Fruit fly (Drosophila melanogaster) whole organism, embryonic: ENCODE measurements around the gene H15.
A peak's percentile ranks its signal among the peaks of the same experiment; 100 is the strongest.

ENCODE experiments used
- Ada2b ChIP-seq: fragments of 200-800 bp; sonication (Bioruptor generic); IDR thresholded peaks from 2 replicates; pipeline ENCODE4 v1.3.6; 2022; ENCODE audit warnings: missing biosample characterization, missing genetic modification characterization
- Asciz ChIP-seq: fragments of 200-800 bp; sonication (Bioruptor generic); optimal IDR thresholded peaks from 2 replicates; lab custom pipeline; 2017; ENCODE audit warnings: missing biosample characterization, mild to moderate bottlenecking, missing genetic modification characterization, missing genetic modification reagents
- CG10147 ChIP-seq: fragments of 200-800 bp; sonication (Bioruptor generic); optimal IDR thresholded peaks from 2 replicates; lab custom pipeline; 2019; ENCODE audit warnings: missing biosample characterization, mild to moderate bottlenecking, missing genetic modification characterization, moderate library complexity
- CG10321 ChIP-seq: fragments of 200-800 bp; sonication (Bioruptor generic); IDR thresholded peaks from 2 replicates; pipeline ENCODE4 v1.3.6; 2022; ENCODE audit warnings: missing biosample characterization, missing genetic modification characterization
- CG11085 ChIP-seq: fragments of 200-800 bp; sonication (Bioruptor generic); IDR thresholded peaks from 2 replicates; pipeline ENCODE4 v1.3.6; 2022; ENCODE audit warnings: missing biosample characterization, missing genetic modification characterization
- CG11247 ChIP-seq: fragments of 200-800 bp; sonication (Bioruptor generic); IDR thresholded peaks from 2 replicates; pipeline ENCODE4 v1.3.6; 2022; ENCODE audit warnings: missing biosample characterization, missing genetic modification characterization
- CG11398 ChIP-seq: fragments of 200-800 bp; sonication (Bioruptor generic); optimal IDR thresholded peaks from 2 replicates; lab custom pipeline; 2016; ENCODE audit warnings: missing biosample characterization, missing genetic modification characterization
- CG12391 ChIP-seq: fragments of 200-800 bp; sonication (Bioruptor generic); optimal IDR thresholded peaks from 3 replicates; lab custom pipeline; 2018; ENCODE audit warnings: missing biosample characterization, mild to moderate bottlenecking, missing genetic modification characterization, moderate library complexity
- CG13287 ChIP-seq: fragments of 200-800 bp; sonication (Bioruptor generic); IDR thresholded peaks from 2 replicates; pipeline ENCODE4 v1.3.6; 2022; ENCODE audit warnings: missing biosample characterization, missing genetic modification characterization; ENCODE audit not compliant: partially characterized antibody
- CG1603 ChIP-seq: fragments of 200-800 bp; sonication (Bioruptor generic); optimal IDR thresholded peaks from 2 replicates; lab custom pipeline; 2019; ENCODE audit warnings: missing biosample characterization, mild to moderate bottlenecking, missing genetic modification characterization, moderate library complexity
- CG17568 ChIP-seq: fragments of 200-800 bp; sonication (Bioruptor generic); optimal IDR thresholded peaks from 2 replicates; lab custom pipeline; 2018; ENCODE audit warnings: missing biosample characterization, mild to moderate bottlenecking, missing genetic modification characterization, moderate library complexity
- CG18619 ChIP-seq: fragments of 200-800 bp; sonication (Bioruptor generic); optimal IDR thresholded peaks from 3 replicates; lab custom pipeline; 2017; ENCODE audit warnings: missing biosample characterization, mild to moderate bottlenecking, missing genetic modification characterization
- CG2120 ChIP-seq: fragments of 200-800 bp; sonication (Bioruptor generic); optimal IDR thresholded peaks from 3 replicates; lab custom pipeline; 2016; ENCODE audit warnings: missing biosample characterization, missing genetic modification characterization
- CG2199 ChIP-seq: fragments of 200-800 bp; sonication (Bioruptor generic); IDR thresholded peaks from 3 replicates; pipeline ENCODE4 v1.3.6; 2022; ENCODE audit warnings: missing biosample characterization, missing genetic modification characterization
- CG32532 ChIP-seq: fragments of 200-800 bp; sonication (Bioruptor generic); IDR thresholded peaks from 2 replicates; pipeline ENCODE4 v1.3.6; 2022; ENCODE audit warnings: missing biosample characterization, missing genetic modification characterization
- CG3407 ChIP-seq: fragments of 200-800 bp; sonication (Bioruptor generic); optimal IDR thresholded peaks from 2 replicates; lab custom pipeline; 2018; ENCODE audit warnings: missing biosample characterization, mild to moderate bottlenecking, missing genetic modification characterization
- CG34224 ChIP-seq: fragments of 200-800 bp; sonication (Bioruptor generic); IDR thresholded peaks from 3 replicates; pipeline ENCODE4 v1.3.6; 2022; ENCODE audit warnings: missing biosample characterization, missing genetic modification characterization; ENCODE audit not compliant: partially characterized antibody
- CG5245 ChIP-seq: fragments of 200-800 bp; sonication (Bioruptor generic); optimal IDR thresholded peaks from 3 replicates; lab custom pipeline; 2016; ENCODE audit warnings: missing biosample characterization, missing genetic modification characterization
- CG6854 ChIP-seq: fragments of 200-800 bp; sonication (Bioruptor generic); optimal IDR thresholded peaks from 3 replicates; lab custom pipeline; 2017; ENCODE audit warnings: missing biosample characterization, mild to moderate bottlenecking, missing genetic modification characterization
- CG7745 ChIP-seq: fragments of 200-800 bp; sonication (Bioruptor generic); optimal IDR thresholded peaks from 2 replicates; lab custom pipeline; 2018; ENCODE audit warnings: missing biosample characterization, mild to moderate bottlenecking, missing genetic modification characterization, moderate library complexity
- CoRest ChIP-seq: fragments of 200-800 bp; sonication (Bioruptor generic); optimal IDR thresholded peaks from 3 replicates; lab custom pipeline; 2018; ENCODE audit warnings: missing biosample characterization, mild to moderate bottlenecking, missing genetic modification characterization, moderate library complexity
- D19A ChIP-seq: fragments of 200-800 bp; optimal IDR thresholded peaks from 3 replicates; lab custom pipeline; 2019; ENCODE audit warnings: missing biosample characterization, mild to moderate bottlenecking, missing genetic modification characterization, moderate library complexity
- Deaf1 ChIP-seq: fragments of 200-800 bp; optimal IDR thresholded peaks from 3 replicates; lab custom pipeline; 2019; ENCODE audit warnings: missing biosample characterization, mild to moderate bottlenecking, missing genetic modification characterization, moderate library complexity
- HLH3B ChIP-seq: fragments of 200-800 bp; sonication (Bioruptor generic); IDR thresholded peaks from 2 replicates; pipeline ENCODE4 v1.3.6; 2022; ENCODE audit warnings: missing biosample characterization, missing genetic modification characterization
- HLH4C ChIP-seq: fragments of 200-800 bp; sonication (Bioruptor generic); IDR thresholded peaks from 3 replicates; pipeline ENCODE4 v1.3.6; 2022; ENCODE audit warnings: missing biosample characterization, missing genetic modification characterization; ENCODE audit not compliant: partially characterized antibody
- HLHmδ ChIP-seq: fragments of 200-800 bp; sonication (Bioruptor generic); optimal IDR thresholded peaks from 2 replicates; lab custom pipeline; 2018; ENCODE audit warnings: missing biosample characterization, mild to moderate bottlenecking, missing genetic modification characterization, moderate library complexity
- HmgD ChIP-seq: fragments of 200-800 bp; sonication (Bioruptor generic); optimal IDR thresholded peaks from 3 replicates; lab custom pipeline; 2016; ENCODE audit warnings: missing biosample characterization, missing genetic modification characterization
- Hr51 ChIP-seq, 2 experiments: fragments of 200-800 bp; sonication (Bioruptor generic); optimal IDR thresholded peaks; 2 replicates in 1 of 2; 3 replicates in 1 of 2; lab custom pipeline; 2016 to 2018; ENCODE audit warnings: missing biosample characterization in 2 of 2, missing genetic modification characterization in 2 of 2, mild to moderate bottlenecking in 1 of 2, moderate library complexity in 1 of 2
- NFAT ChIP-seq: fragments of 200-800 bp; sonication (Bioruptor generic); IDR thresholded peaks from 2 replicates; pipeline ENCODE4 v1.3.6; 2022; ENCODE audit warnings: missing biosample characterization, missing genetic modification characterization
- Rfx ChIP-seq: fragments of 200-800 bp; sonication (Bioruptor generic); IDR thresholded peaks from 2 replicates; pipeline ENCODE4 v1.3.6; 2022; ENCODE audit warnings: missing biosample characterization, missing genetic modification characterization
- Six4 ChIP-seq: fragments of 200-800 bp; sonication (Bioruptor generic); optimal IDR thresholded peaks from 2 replicates; lab custom pipeline; 2016; ENCODE audit warnings: missing biosample characterization, missing genetic modification characterization
- Sox100B ChIP-seq: fragments of 200-800 bp; sonication (Bioruptor generic); optimal IDR thresholded peaks from 3 replicates; lab custom pipeline; 2018; ENCODE audit warnings: missing biosample characterization, mild to moderate bottlenecking, missing genetic modification characterization
- Xrp1 ChIP-seq: fragments of 200-800 bp; sonication (Bioruptor generic); IDR thresholded peaks from 2 replicates; pipeline ENCODE4 v1.3.6; 2022; ENCODE audit warnings: missing biosample characterization, missing genetic modification characterization
- ase ChIP-seq: fragments of 200-800 bp; sonication (Bioruptor generic); IDR thresholded peaks from 3 replicates; pipeline ENCODE4 v1.3.6; 2022; ENCODE audit warnings: missing biosample characterization, missing genetic modification characterization
- ash1 ChIP-seq: fragments of 200-800 bp; sonication (Bioruptor generic); optimal IDR thresholded peaks from 2 replicates; lab custom pipeline; 2018; ENCODE audit warnings: missing biosample characterization, mild to moderate bottlenecking, missing genetic modification characterization
- bab2 ChIP-seq: fragments of 200-800 bp; sonication (Bioruptor generic); optimal IDR thresholded peaks from 2 replicates; lab custom pipeline; 2016; ENCODE audit warnings: missing biosample characterization, missing genetic modification characterization
- caup ChIP-seq: fragments of 200-800 bp; sonication (Bioruptor generic); optimal IDR thresholded peaks from 3 replicates; lab custom pipeline; 2017; ENCODE audit warnings: missing biosample characterization, mild to moderate bottlenecking, missing genetic modification characterization, moderate library complexity; ENCODE audit not compliant: severe bottlenecking
- corto ChIP-seq: fragments of 200-800 bp; sonication (Bioruptor generic); optimal IDR thresholded peaks from 2 replicates; lab custom pipeline; 2016; ENCODE audit warnings: missing biosample characterization, mild to moderate bottlenecking, missing genetic modification characterization, moderate library complexity
- crc ChIP-seq: fragments of 200-800 bp; sonication (Bioruptor generic); optimal IDR thresholded peaks from 2 replicates; lab custom pipeline; 2016; ENCODE audit warnings: missing biosample characterization, missing genetic modification characterization
- crp ChIP-seq, 2 experiments: fragments of 200-800 bp; sonication (Bioruptor generic); optimal IDR thresholded peaks; 2 replicates in 1 of 2; 3 replicates in 1 of 2; lab custom pipeline; 2017; ENCODE audit warnings: missing biosample characterization in 2 of 2, missing genetic modification characterization in 2 of 2, mild to moderate bottlenecking in 1 of 2, moderate library complexity in 1 of 2
- ham ChIP-seq: fragments of 200-800 bp; sonication (Bioruptor generic); IDR thresholded peaks from 2 replicates; pipeline ENCODE4 v1.3.6; 2022; ENCODE audit warnings: missing biosample characterization, missing genetic modification characterization
- kah ChIP-seq: fragments of 200-800 bp; sonication (Bioruptor generic); optimal IDR thresholded peaks from 2 replicates; lab custom pipeline; 2018; ENCODE audit warnings: missing biosample characterization, mild to moderate bottlenecking, missing genetic modification characterization
- kni ChIP-seq: fragments of 200-800 bp; sonication (Bioruptor generic); optimal IDR thresholded peaks from 3 replicates; lab custom pipeline; 2017; ENCODE audit warnings: mild to moderate bottlenecking, missing biosample characterization, missing genetic modification reagents, missing genetic modification characterization
- lmd ChIP-seq: fragments of 200-800 bp; sonication (Bioruptor generic); IDR thresholded peaks from 2 replicates; pipeline ENCODE4 v1.3.6; 2022; ENCODE audit warnings: missing biosample characterization, missing genetic modification characterization
- nau ChIP-seq: fragments of 200-800 bp; sonication (Bioruptor generic); optimal IDR thresholded peaks from 3 replicates; lab custom pipeline; 2017; ENCODE audit warnings: missing biosample characterization, mild to moderate bottlenecking, missing genetic modification characterization, missing genetic modification reagents
- salm ChIP-seq: fragments of 200-800 bp; sonication (Bioruptor generic); optimal IDR thresholded peaks from 2 replicates; lab custom pipeline; 2018; ENCODE audit warnings: missing biosample characterization, mild to moderate bottlenecking, missing genetic modification characterization
- sob ChIP-seq: fragments of 200-800 bp; sonication (Bioruptor generic); IDR thresholded peaks from 2 replicates; pipeline ENCODE4 v1.3.6; 2022; ENCODE audit warnings: missing biosample characterization, missing genetic modification characterization
- tna ChIP-seq: fragments of 200-800 bp; sonication (Bioruptor generic); IDR thresholded peaks from 2 replicates; pipeline ENCODE4 v1.3.6; 2022; ENCODE audit warnings: missing biosample characterization, missing genetic modification characterization; ENCODE audit not compliant: partially characterized antibody
- tx ChIP-seq: fragments of 200-800 bp; sonication (Bioruptor generic); optimal IDR thresholded peaks from 2 replicates; lab custom pipeline; 2016; ENCODE audit warnings: missing biosample characterization, missing genetic modification characterization
- vnd ChIP-seq: fragments of 200-800 bp; sonication (Bioruptor generic); IDR thresholded peaks from 3 replicates; pipeline ENCODE4 v1.3.6; 2022; ENCODE audit warnings: missing biosample characterization, missing genetic modification characterization; ENCODE audit not compliant: partially characterized antibody

Gene H15

dm6 chr2L:5425341-5425740, 21.3 kb downstream of the H15 start (continued):
- TF ChIP-seq CG7745 (tag; lab: Kevin White, UChicago), result no peak
- TF ChIP-seq sob (GFP tag; lab: Robert Waterston, UW), result no peak
- TF ChIP-seq Ada2b, result peak; percentile 56
- TF ChIP-seq bab2 (GFP tag; lab: Kevin White, UChicago), result peak; percentile 59
- no peak for TF ChIP-seq kah
- TF ChIP-seq CG12391, result peak; percentile 63
- TF ChIP-seq CG2199, result no peak
- TF ChIP-seq HLH3B (GFP tag; lab: Robert Waterston, UW), result peak; percentile 71
- no peak for TF ChIP-seq ash1
- TF ChIP-seq CG10147, result no peak
- no peak for TF ChIP-seq HLHmδ (GFP tag; lab: Kevin White, UChicago)
- no peak for TF ChIP-seq tna (GFP tag; lab: Robert Waterston, UW)
- no peak for TF ChIP-seq salm (tag; lab: Kevin White, UChicago)
- TF ChIP-seq Six4 (GFP tag; lab: Kevin White, UChicago), result no peak
- no peak for TF ChIP-seq CG11085 (GFP tag; lab: Robert Waterston, UW)
- no peak for TF ChIP-seq CG10321 (GFP tag; lab: Robert Waterston, UW)
- TF ChIP-seq Rfx (GFP tag; lab: Robert Waterston, UW), result peak; percentile 29; the same call in 1 of the 2 replicates
- peak; percentile 40 for TF ChIP-seq D19A (tag; lab: Kevin White, UChicago)
- no peak for TF ChIP-seq CG2120 (GFP tag; lab: Kevin White, UChicago)
- peak; percentile 9 for TF ChIP-seq crc (GFP tag; lab: Kevin White, UChicago)
- TF ChIP-seq CG11398 (GFP tag; lab: Kevin White, UChicago), result no peak
- TF ChIP-seq CoRest (tag; lab: Kevin White, UChicago), result peak; percentile 46
- peak; percentile 38 for TF ChIP-seq Sox100B (GFP tag; lab: Kevin White, UChicago)
- TF ChIP-seq ham, result no peak
- TF ChIP-seq vnd, result no peak
- no peak for TF ChIP-seq nau (GFP tag; lab: Kevin White, UChicago)
- no peak for TF ChIP-seq HLH4C (GFP tag; lab: Robert Waterston, UW)
- TF ChIP-seq Asciz, result peak; percentile 46
- TF ChIP-seq NFAT, result no peak
- peak; percentile 1 for TF ChIP-seq CG18619 (GFP tag; lab: Kevin White, UChicago)
- TF ChIP-seq CG17568 (GFP tag; lab: Kevin White, UChicago), result no peak
- TF ChIP-seq tx (GFP tag; lab: Kevin White, UChicago), result no peak
- TF ChIP-seq Xrp1 (GFP tag; lab: Robert Waterston, UW), result peak; percentile 76
- TF ChIP-seq CG6854 (GFP tag; lab: Kevin White, UChicago), result no peak
- peak; percentile 54 for TF ChIP-seq CG5245 (GFP tag; lab: Kevin White, UChicago)
- peak; percentile 17 to 72 for TF ChIP-seq Hr51 (GFP tag; optimal IDR thresholded peaks at IDR 0.05; lab: Kevin White, UChicago)
- TF ChIP-seq CG1603, result peak; percentile 84
- TF ChIP-seq crp (GFP tag; optimal IDR thresholded peaks at IDR 0.05; lab: Kevin White, UChicago), result no peak
- no peak for TF ChIP-seq CG34224 (GFP tag; lab: Robert Waterston, UW)
- no peak for TF ChIP-seq kni (GFP tag; lab: Kevin White, UChicago)
- no peak for TF ChIP-seq CG13287 (GFP tag; lab: Robert Waterston, UW)
- TF ChIP-seq caup, result peak; percentile 36
- no peak for TF ChIP-seq HmgD (GFP tag; lab: Kevin White, UChicago)
- peak; percentile 70; the same call in 2 of the 3 replicates for TF ChIP-seq ase
- TF ChIP-seq lmd (GFP tag; lab: Robert Waterston, UW), result peak; percentile 63
- no peak for TF ChIP-seq CG11247 (GFP tag; lab: Robert Waterston, UW)
- TF ChIP-seq CG3407 (GFP tag; lab: Kevin White, UChicago), result peak; percentile 40
- peak; percentile 32; the same call in 1 of the 2 replicates for TF ChIP-seq CG32532
- TF ChIP-seq corto (GFP tag; lab: Kevin White, UChicago), result no peak
- TF ChIP-seq Deaf1 (tag; lab: Kevin White, UChicago), result peak; percentile 16
